Fruit fly (Drosophila melanogaster) whole organism, embryonic: Measurements from ENCODE around the gene LIMK1.

Source experiments
- Aef1 ChIP-seq: fragments of 200-800 bp; sonication (Bioruptor generic); IDR thresholded peaks from 3 replicates; pipeline ENCODE4 v1.3.6; 2022; ENCODE audit warnings: missing biosample characterization, missing genetic modification characterization
- Asciz ChIP-seq: fragments of 200-800 bp; sonication (Bioruptor generic); optimal IDR thresholded peaks from 2 replicates; lab custom pipeline; 2017; ENCODE audit warnings: missing biosample characterization, mild to moderate bottlenecking, missing genetic modification characterization, missing genetic modification reagents
- Atf3 ChIP-seq: fragments of 200-800 bp; sonication (Bioruptor generic); optimal IDR thresholded peaks from 3 replicates; lab custom pipeline; 2016; ENCODE audit warnings: missing biosample characterization, missing genetic modification characterization
- CG11085 ChIP-seq: fragments of 200-800 bp; sonication (Bioruptor generic); IDR thresholded peaks from 2 replicates; pipeline ENCODE4 v1.3.6; 2022; ENCODE audit warnings: missing biosample characterization, missing genetic modification characterization
- CG11695 ChIP-seq: fragments of 200-800 bp; sonication (Bioruptor generic); IDR thresholded peaks from 3 replicates; pipeline ENCODE4 v1.3.6; 2022; ENCODE audit warnings: missing biosample characterization, missing genetic modification characterization
- CG13296 ChIP-seq: fragments of 200-800 bp; sonication (Bioruptor generic); optimal IDR thresholded peaks from 3 replicates; lab custom pipeline; 2018; ENCODE audit warnings: missing biosample characterization, mild to moderate bottlenecking, missing genetic modification characterization
- CG15601 ChIP-seq: fragments of 200-800 bp; sonication (Bioruptor generic); optimal IDR thresholded peaks from 3 replicates; lab custom pipeline; 2019; ENCODE audit warnings: missing biosample characterization, mild to moderate bottlenecking, missing genetic modification characterization, moderate library complexity
- CG17912 ChIP-seq: fragments of 200-800 bp; sonication (Bioruptor generic); optimal IDR thresholded peaks from 2 replicates; lab custom pipeline; 2018; ENCODE audit warnings: missing biosample characterization, mild to moderate bottlenecking, missing genetic modification characterization
- CG30020 ChIP-seq: fragments of 200-800 bp; optimal IDR thresholded peaks from 2 replicates; lab custom pipeline; 2019; ENCODE audit warnings: missing biosample characterization, mild to moderate bottlenecking, missing genetic modification characterization, moderate library complexity
- CG3065 ChIP-seq: fragments of 200-800 bp; sonication (Bioruptor generic); optimal IDR thresholded peaks from 2 replicates; lab custom pipeline; 2016; ENCODE audit warnings: missing biosample characterization, missing genetic modification characterization
- CG31224 ChIP-seq: fragments of 200-800 bp; sonication (Bioruptor generic); IDR thresholded peaks from 2 replicates; pipeline ENCODE4 v1.3.6; 2022; ENCODE audit warnings: missing biosample characterization, missing genetic modification characterization
- CG32767 ChIP-seq: fragments of 200-800 bp; sonication (Bioruptor generic); IDR thresholded peaks from 2 replicates; pipeline ENCODE4 v1.3.6; 2022; ENCODE audit warnings: missing biosample characterization, missing genetic modification characterization
- CG3726 ChIP-seq: fragments of 200-800 bp; sonication (Bioruptor generic); IDR thresholded peaks from 3 replicates; pipeline ENCODE4, ENCODE4 v1.3.6; 2022; ENCODE audit warnings: missing biosample characterization, missing genetic modification characterization
- CG7839 ChIP-seq: fragments of 200-800 bp; sonication (Bioruptor generic); optimal IDR thresholded peaks from 3 replicates; lab custom pipeline; 2018; ENCODE audit warnings: missing biosample characterization, mild to moderate bottlenecking, missing genetic modification characterization, moderate library complexity
- CG7987 ChIP-seq: fragments of 200-800 bp; sonication (Bioruptor generic); optimal IDR thresholded peaks from 2 replicates; lab custom pipeline; 2018; ENCODE audit warnings: missing biosample characterization, mild to moderate bottlenecking, missing genetic modification characterization, moderate library complexity
- CG8388 ChIP-seq: fragments of 200-800 bp; sonication (Bioruptor generic); optimal IDR thresholded peaks from 2 replicates; lab custom pipeline; 2019; ENCODE audit warnings: missing biosample characterization, mild to moderate bottlenecking, missing genetic modification characterization, moderate library complexity
- CG9437 ChIP-seq: fragments of 200-800 bp; sonication (Bioruptor generic); optimal IDR thresholded peaks from 2 replicates; lab custom pipeline; 2018; ENCODE audit warnings: missing biosample characterization, mild to moderate bottlenecking, missing genetic modification characterization
- CG9876 ChIP-seq: fragments of 200-800 bp; sonication (Bioruptor generic); optimal IDR thresholded peaks from 2 replicates; lab custom pipeline; 2016; ENCODE audit warnings: missing biosample characterization, missing genetic modification characterization
- CG9932 ChIP-seq: fragments of 200-800 bp; sonication (Bioruptor generic); IDR thresholded peaks from 2 replicates; pipeline ENCODE4 v1.3.6; 2022; ENCODE audit warnings: missing biosample characterization, missing genetic modification characterization
- Chrac-16 ChIP-seq: fragments of 200-800 bp; sonication (Bioruptor generic); optimal IDR thresholded peaks from 3 replicates; lab custom pipeline; 2016; ENCODE audit warnings: missing biosample characterization, missing genetic modification characterization
- CoRest ChIP-seq: fragments of 200-800 bp; sonication (Bioruptor generic); optimal IDR thresholded peaks from 3 replicates; lab custom pipeline; 2018; ENCODE audit warnings: missing biosample characterization, mild to moderate bottlenecking, missing genetic modification characterization, moderate library complexity
- D19A ChIP-seq: fragments of 200-800 bp; optimal IDR thresholded peaks from 3 replicates; lab custom pipeline; 2019; ENCODE audit warnings: missing biosample characterization, mild to moderate bottlenecking, missing genetic modification characterization, moderate library complexity
- Dek ChIP-seq: fragments of 200-800 bp; sonication (Bioruptor generic); optimal IDR thresholded peaks from 3 replicates; lab custom pipeline; 2019; ENCODE audit warnings: missing biosample characterization, mild to moderate bottlenecking, missing genetic modification characterization, moderate library complexity
- Dfd ChIP-seq, 2 experiments: fragments of >200 bp; optimal IDR thresholded peaks; 2 replicates each; lab custom pipeline; 2017; ENCODE audit warnings: missing biosample characterization in 2 of 2, missing genetic modification characterization in 2 of 2
- HHEX ChIP-seq: fragments of 200-800 bp; sonication (Bioruptor generic); optimal IDR thresholded peaks from 3 replicates; lab custom pipeline; 2017; ENCODE audit warnings: missing biosample characterization, mild to moderate bottlenecking, missing genetic modification characterization, missing genetic modification reagents
- HmgZ ChIP-seq: fragments of 200-800 bp; sonication (Bioruptor generic); optimal IDR thresholded peaks from 2 replicates; lab custom pipeline; 2018; ENCODE audit warnings: missing biosample characterization, mild to moderate bottlenecking, missing genetic modification characterization
- Hr3 ChIP-seq: fragments of 200-800 bp; sonication (Bioruptor generic); optimal IDR thresholded peaks from 3 replicates; lab custom pipeline; 2016; ENCODE audit warnings: missing biosample characterization, missing genetic modification characterization
- NK7.1 ChIP-seq: fragments of 200-800 bp; sonication (Bioruptor generic); optimal IDR thresholded peaks from 3 replicates; lab custom pipeline; 2016; ENCODE audit warnings: missing biosample characterization, missing genetic modification characterization
- Neu2 ChIP-seq: fragments of 200-800 bp; sonication (Bioruptor generic); optimal IDR thresholded peaks from 3 replicates; lab custom pipeline; 2016; ENCODE audit warnings: missing biosample characterization, missing genetic modification characterization, borderline replicate concordance
- Nf-YA ChIP-seq: fragments of 200-800 bp; sonication (Bioruptor generic); IDR thresholded peaks from 2 replicates; pipeline ENCODE4 v1.3.6; 2022; ENCODE audit warnings: missing biosample characterization, missing genetic modification characterization
- Spps ChIP-seq: fragments of 200-800 bp; sonication (Bioruptor generic); optimal IDR thresholded peaks from 2 replicates; lab custom pipeline; 2018; ENCODE audit warnings: missing biosample characterization, mild to moderate bottlenecking, missing genetic modification characterization
- Tbp ChIP-seq: fragments of >200 bp; optimal IDR thresholded peaks from 2 replicates; lab custom pipeline; 2018; ENCODE audit warnings: missing biosample characterization, missing genetic modification characterization
- aop ChIP-seq: fragments of 200-800 bp; sonication (Bioruptor generic); IDR thresholded peaks from 2 replicates; pipeline ENCODE4 v1.3.6; 2022; ENCODE audit warnings: missing biosample characterization, missing genetic modification characterization
- bsh ChIP-seq, 2 experiments: fragments of 200-800 bp; sonication (Bioruptor generic); optimal IDR thresholded peaks; 2 replicates each; lab custom pipeline; 2017 to 2018; ENCODE audit warnings: mild to moderate bottlenecking in 2 of 2, missing biosample characterization in 2 of 2, missing genetic modification characterization in 2 of 2, moderate library complexity in 1 of 2
- chn ChIP-seq: fragments of 200-800 bp; sonication (Bioruptor generic); optimal IDR thresholded peaks from 2 replicates; lab custom pipeline; 2016; ENCODE audit warnings: missing biosample characterization, missing genetic modification characterization
- croc ChIP-seq: fragments of 200-800 bp; sonication (Bioruptor generic); conservative IDR thresholded peaks from 3 replicates; pipeline ENCODE4 v1.3.6; 2022; ENCODE audit warnings: missing biosample characterization, missing genetic modification characterization
- crp ChIP-seq, 2 experiments: fragments of 200-800 bp; sonication (Bioruptor generic); optimal IDR thresholded peaks; 2 replicates in 1 of 2; 3 replicates in 1 of 2; lab custom pipeline; 2017; ENCODE audit warnings: missing biosample characterization in 2 of 2, missing genetic modification characterization in 2 of 2, mild to moderate bottlenecking in 1 of 2, moderate library complexity in 1 of 2
- disco-r ChIP-seq: fragments of 200-800 bp; sonication (Bioruptor generic); optimal IDR thresholded peaks from 2 replicates; lab custom pipeline; 2016; ENCODE audit warnings: missing biosample characterization, missing genetic modification characterization
- gce ChIP-seq: fragments of 200-800 bp; sonication (Bioruptor generic); IDR thresholded peaks from 3 replicates; pipeline ENCODE4 v1.3.6; 2022; ENCODE audit warnings: missing biosample characterization, missing genetic modification characterization
- gcm2 ChIP-seq: fragments of 200-800 bp; sonication (Bioruptor generic); optimal IDR thresholded peaks from 2 replicates; lab custom pipeline; 2016; ENCODE audit warnings: missing biosample characterization, missing genetic modification characterization
- ham ChIP-seq: fragments of 200-800 bp; sonication (Bioruptor generic); IDR thresholded peaks from 2 replicates; pipeline ENCODE4 v1.3.6; 2022; ENCODE audit warnings: missing biosample characterization, missing genetic modification characterization
- p53 ChIP-seq: fragments of 200-800 bp; sonication (Bioruptor generic); optimal IDR thresholded peaks from 2 replicates; lab custom pipeline; 2016; ENCODE audit warnings: missing biosample characterization, missing genetic modification characterization
- pb ChIP-seq: fragments of 200-800 bp; sonication (Bioruptor generic); optimal IDR thresholded peaks from 3 replicates; lab custom pipeline; 2016; ENCODE audit warnings: missing biosample characterization, missing genetic modification characterization
- prd ChIP-seq, 3 experiments: fragments of >200 bp in 2 of 3; fragments of 200-800 bp in 1 of 3; sonication (Bioruptor generic) in 1 of 3; optimal IDR thresholded peaks in 2 of 3; IDR thresholded peaks in 1 of 3; 2 replicates in 2 of 3; 3 replicates in 1 of 3; pipeline versions ENCODE4 v1.3.6 to Lab custom; 2017 to 2022; ENCODE audit warnings: missing biosample characterization in 1 of 3, missing genetic modification characterization in 1 of 3
- salm ChIP-seq: fragments of 200-800 bp; sonication (Bioruptor generic); optimal IDR thresholded peaks from 2 replicates; lab custom pipeline; 2018; ENCODE audit warnings: missing biosample characterization, mild to moderate bottlenecking, missing genetic modification characterization
- schlank ChIP-seq: fragments of 200-800 bp; sonication (Bioruptor generic); optimal IDR thresholded peaks from 2 replicates; lab custom pipeline; 2018; ENCODE audit warnings: missing biosample characterization, mild to moderate bottlenecking, missing genetic modification characterization
- slou ChIP-seq: fragments of 200-800 bp; sonication (Bioruptor generic); optimal IDR thresholded peaks from 3 replicates; lab custom pipeline; 2016; ENCODE audit warnings: missing biosample characterization, missing genetic modification characterization
- ssp ChIP-seq: fragments of 200-800 bp; sonication (Bioruptor generic); IDR thresholded peaks from 2 replicates; pipeline ENCODE4 v1.3.6; 2022; ENCODE audit warnings: missing biosample characterization, missing genetic modification characterization
- tgo ChIP-seq: fragments of 200-800 bp; sonication (Bioruptor generic); IDR thresholded peaks from 3 replicates; pipeline ENCODE4 v1.3.6; 2022; ENCODE audit warnings: missing biosample characterization, missing genetic modification characterization
- z ChIP-seq: fragments of 200-800 bp; sonication (Bioruptor generic); IDR thresholded peaks from 3 replicates; pipeline ENCODE4 v1.3.6; 2022; ENCODE audit warnings: missing biosample characterization, missing genetic modification characterization

LIMK1 gene

DNA sequence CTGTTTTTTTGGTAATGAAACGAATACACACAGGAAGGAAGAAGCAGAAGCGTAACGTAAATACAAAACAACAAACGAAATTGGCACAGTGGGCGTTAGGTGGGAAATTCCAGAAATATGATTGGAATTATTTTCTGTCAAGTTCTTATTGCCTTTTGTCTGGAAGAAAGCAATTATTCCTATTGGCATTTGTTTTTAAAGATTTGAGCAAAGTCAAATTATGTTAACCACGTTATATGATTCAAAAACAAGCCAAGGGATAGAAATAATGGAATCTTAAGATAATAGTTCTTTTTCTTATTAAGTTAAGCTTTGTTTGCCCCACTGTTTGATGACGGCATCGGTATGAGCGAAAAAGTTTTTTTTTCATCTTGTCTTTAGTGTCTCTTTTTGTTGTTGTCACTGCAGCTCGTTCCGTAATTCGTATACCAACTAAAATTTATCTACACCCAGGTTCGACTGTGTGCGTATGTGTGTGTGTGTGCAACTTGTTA lies 12.4 kb downstream of the LIMK1 start (continued):
- TF ChIP-seq tgo (GFP tag; lab: Robert Waterston, UW) (peak; percentile 94), NK7.1 (GFP tag; lab: Kevin White, UChicago) (peak; percentile 92), Dek (tag; lab: Kevin White, UChicago) (peak; percentile 97), CG13296 (peak; percentile 96), Atf3 (GFP tag; lab: Kevin White, UChicago) (peak; percentile 96), croc (GFP tag; lab: Robert Waterston, UW) (peak; percentile 78), slou (GFP tag; lab: Kevin White, UChicago) (peak; percentile 96), CG9437 (GFP tag; lab: Kevin White, UChicago) (peak; percentile 93), prd (optimal IDR thresholded peaks at IDR 0.05; lab: Kevin White, UChicago) (no peak), prd (GFP tag; IDR thresholded peaks at IDR 0.05; lab: Robert Waterston, UW) (peak; percentile 93), CG8388 (GFP tag; lab: Kevin White, UChicago) (peak; percentile 92), CG17912 (peak; percentile 12), CG31224 (peak; percentile 87), Nf-YA (GFP tag; lab: Robert Waterston, UW) (peak; percentile 86), CG15601 (peak; percentile 84), D19A (tag; lab: Kevin White, UChicago) (peak; percentile 89), crp (GFP tag; optimal IDR thresholded peaks at IDR 0.05; lab: Kevin White, UChicago) (peak in 1 of 2 experiments; percentile 59), gcm2 (peak; percentile 95), CG32767 (peak; percentile 81), CG3065 (GFP tag; lab: Kevin White, UChicago) (peak; percentile 78), pb (GFP tag; lab: Kevin White, UChicago) (peak; percentile 97), schlank (tag; lab: Kevin White, UChicago) (peak; percentile 93), CoRest (tag; lab: Kevin White, UChicago) (peak; percentile 97), salm (tag; lab: Kevin White, UChicago) (peak; percentile 93), HmgZ (peak; percentile 96), z (GFP tag; lab: Robert Waterston, UW) (0 out of 3 replicates have a peak, but pooled peaks have one; percentile 37), Neu2 (peak; percentile 80), p53 (GFP tag; lab: Kevin White, UChicago) (peak; percentile 84), disco-r (GFP tag; lab: Kevin White, UChicago) (peak; percentile 93), ham (GFP tag; lab: Robert Waterston, UW) (peak; percentile 73), Hr3 (GFP tag; lab: Kevin White, UChicago) (peak; percentile 92), Tbp (no peak), CG11085 (peak; percentile 83), CG3726 (GFP tag; lab: Robert Waterston, UW) (peak; percentile 90; the same call in 2 of the 3 replicates), Dfd (GFP tag; optimal IDR thresholded peaks at IDR 0.05; lab: Kevin White, UChicago) (no peak), Spps (tag; lab: Kevin White, UChicago) (peak; percentile 79), CG7987 (peak; percentile 60), CG9876 (peak; percentile 88), HHEX (GFP tag; lab: Kevin White, UChicago) (peak; percentile 96), gce (GFP tag; lab: Robert Waterston, UW) (peak; percentile 87; the same call in 2 of the 3 replicates), CG7839 (tag; lab: Kevin White, UChicago) (peak; percentile 98), CG30020 (tag; lab: Kevin White, UChicago) (peak; percentile 71), CG9932 (peak; percentile 92), ssp (GFP tag; lab: Robert Waterston, UW) (peak; percentile 79), Chrac-16 (GFP tag; lab: Kevin White, UChicago) (peak; percentile 90), bsh (GFP tag; optimal IDR thresholded peaks at IDR 0.05; lab: Kevin White, UChicago) (peak; percentile 93 to 94), chn (peak; percentile 92), Asciz (GFP tag; lab: Kevin White, UChicago) (peak; percentile 96), aop (GFP tag; lab: Robert Waterston, UW) (no peak), CG11695 (GFP tag; lab: Robert Waterston, UW) (peak; percentile 96), Aef1 (GFP tag; lab: Robert Waterston, UW) (peak; percentile 92)
